Worm (Caenorhabditis elegans) whole organism, mixed stage, embryonic: ENCODE data around the gene F38A1.15.

ENCODE experiments used
- blmp-1 ChIP-seq: fragments of 150-350 bp; optimal IDR thresholded peaks from 2 replicates; lab custom pipeline; 2014; ENCODE audit warnings: missing biosample characterization, missing genetic modification characterization
- mep-1 ChIP-seq: fragments of 150-350 bp; optimal IDR thresholded peaks from 2 replicates; lab custom pipeline; 2017; ENCODE audit warnings: missing biosample characterization, missing genetic modification reagents, missing genetic modification characterization, inconsistent platforms
- nhr-28 ChIP-seq: fragments of 150-350 bp; optimal IDR thresholded peaks from 2 replicates; lab custom pipeline; 2014; ENCODE audit warnings: missing biosample characterization, missing genetic modification characterization
- ztf-11 ChIP-seq: fragments of 150-350 bp; optimal IDR thresholded peaks from 2 replicates; lab custom pipeline; 2014; ENCODE audit warnings: missing biosample characterization, missing genetic modification characterization

DNA sequence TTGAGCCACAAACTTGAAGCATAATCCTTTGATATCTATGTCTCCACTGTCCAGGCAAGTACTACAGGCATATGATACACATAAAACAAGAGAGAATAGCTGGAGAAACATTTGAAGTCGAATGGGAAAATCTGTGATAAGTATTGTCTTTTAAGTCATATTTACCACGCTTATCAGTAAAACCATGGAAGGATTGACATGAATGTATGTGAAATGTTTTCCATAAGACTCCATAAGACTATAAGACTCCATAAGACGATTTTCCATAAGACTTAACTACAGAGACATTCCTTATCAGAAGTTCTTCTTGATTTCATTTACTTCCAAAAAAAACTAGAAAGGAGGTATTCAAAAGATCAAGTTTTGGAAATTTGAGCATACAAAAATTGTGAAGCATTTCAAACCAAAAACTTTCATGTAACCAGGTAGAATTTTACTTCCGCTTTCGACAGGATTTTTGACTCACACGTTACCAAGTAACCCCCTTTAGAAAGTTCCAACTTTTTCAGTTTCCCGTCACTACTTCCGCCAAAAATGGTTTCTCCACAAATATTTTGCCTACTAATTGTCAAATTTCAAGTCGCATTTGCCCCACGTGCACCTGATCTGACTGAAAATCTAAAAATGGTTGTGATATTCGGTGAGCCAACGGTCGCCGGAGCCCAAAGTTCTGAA, 3.7 kb upstream of the F38A1.15 start, which contains the start of the genes clec-165 and F38A1.11:
- TF ChIP-seq nhr-28 (tag; lab: Kevin White, UChicago) (no peak), mep-1 (no peak), ztf-11 (tag; lab: Kevin White, UChicago) (no peak), blmp-1 (tag; lab: Kevin White, UChicago) (no peak)
